Worm (Caenorhabditis elegans): ENCODE data around the gene F53B3.3.

Gene F53B3.3

DNA sequence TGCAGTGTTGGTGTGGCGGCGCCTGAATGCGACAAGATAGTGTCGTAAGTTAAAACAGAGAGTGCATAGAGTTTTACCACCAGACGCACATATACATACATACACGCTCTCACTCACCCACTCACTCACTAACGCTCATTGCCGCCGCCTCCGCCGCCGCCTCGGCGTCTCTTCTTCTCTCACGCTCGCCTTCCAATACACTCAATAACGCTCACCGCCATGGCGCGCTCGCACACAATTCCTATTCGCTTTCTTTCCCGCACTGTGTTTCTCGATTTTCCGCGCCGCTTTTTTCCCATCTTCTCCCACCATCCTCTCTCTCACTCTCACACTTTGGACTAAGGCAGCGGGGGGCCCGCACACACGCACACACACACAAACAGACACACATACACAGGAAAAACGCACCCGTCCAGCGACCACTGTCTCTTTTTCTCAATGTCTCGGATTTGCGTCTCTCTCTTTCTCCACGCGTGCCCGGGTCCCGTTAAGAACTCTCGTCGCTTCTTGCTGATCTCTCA is 18.5 kb downstream of the F53B3.3 start, which contains the start of gene kin-29 (continued):
- no peak for TF ChIP-seq ceh-58 (GFP tag; IDR thresholded peaks at IDR 0.05)
- TF ChIP-seq zfh-2 (GFP tag; conservative IDR thresholded peaks at IDR 0.05) = peak; percentile 98
- TF ChIP-seq ceh-100 (GFP tag; IDR thresholded peaks at IDR 0.05) = no peak
- TF ChIP-seq C17E4.6 (GFP tag; IDR thresholded peaks at IDR 0.05) = 0 out of 2 replicates have a peak, but pooled peaks have one; percentile 14
- no peak for TF ChIP-seq Y53F4B.3 (GFP tag; IDR thresholded peaks at IDR 0.05)
- TF ChIP-seq athp-1 (tag; optimal IDR thresholded peaks at IDR 0.05) = no peak
- peak; percentile 85 for TF ChIP-seq B0336.3 (GFP tag; IDR thresholded peaks at IDR 0.05)
- no peak for TF ChIP-seq dpl-1 (GFP tag; optimal IDR thresholded peaks at IDR 0.05)
- peak; percentile 40 for TF ChIP-seq B0035.1 (tag; optimal IDR thresholded peaks at IDR 0.05)
- TF ChIP-seq ekl-4 (GFP tag; IDR thresholded peaks at IDR 0.05) = peak; percentile 43; the same call in 1 of the 2 replicates
- no peak for TF ChIP-seq Y95B8A.8 (GFP tag; IDR thresholded peaks at IDR 0.05)
- no peak for TF ChIP-seq attf-6 (GFP tag; IDR thresholded peaks at IDR 0.05)
- TF ChIP-seq F10E7.11 (tag; optimal IDR thresholded peaks at IDR 0.05) = no peak
- TF ChIP-seq tlf-1 (GFP tag; optimal IDR thresholded peaks at IDR 0.05) = peak; percentile 22
- no peak for TF ChIP-seq attf-3 (GFP tag; conservative IDR thresholded peaks at IDR 0.05)
- TF ChIP-seq ets-4 (GFP tag; optimal IDR thresholded peaks at IDR 0.05) = peak; percentile 7
- TF ChIP-seq gei-17 (GFP tag; optimal IDR thresholded peaks at IDR 0.05) = peak; percentile 82
- TF ChIP-seq hrde-1 (tag; optimal IDR thresholded peaks at IDR 0.05; ENCODE audit: borderline replicate concordance) = no peak
- TF ChIP-seq cebp-2 (GFP tag; IDR thresholded peaks at IDR 0.05) = no peak
- TF ChIP-seq F33H1.4 (GFP tag; IDR thresholded peaks at IDR 0.05) = no peak
- no peak for TF ChIP-seq bed-1 (GFP tag; IDR thresholded peaks at IDR 0.05)
- no peak for TF ChIP-seq snpc-3.4 (tag; optimal IDR thresholded peaks at IDR 0.05)
- no peak for TF ChIP-seq rpc-1 (optimal IDR thresholded peaks at IDR 0.05)
- no peak for TF ChIP-seq rpc-1 (tag; optimal IDR thresholded peaks at IDR 0.05)
- no peak for TF ChIP-seq unc-62 (GFP tag; optimal IDR thresholded peaks at IDR 0.05)
- no peak for TF ChIP-seq F37B4.10 (GFP tag; IDR thresholded peaks at IDR 0.05)
- peak; percentile 64 for TF ChIP-seq repo-1 (tag; optimal IDR thresholded peaks at IDR 0.05)
- no peak; the same call in 1 of the 2 replicates for TF ChIP-seq ceh-91 (GFP tag; IDR thresholded peaks at IDR 0.05)
- no peak for TF ChIP-seq madf-3 (GFP tag; IDR thresholded peaks at IDR 0.05)
- peak; percentile 6 for TF ChIP-seq ztf-22 (GFP tag; optimal IDR thresholded peaks at IDR 0.05)
- no peak for TF ChIP-seq K11D2.4 (GFP tag; IDR thresholded peaks at IDR 0.05)
- TF ChIP-seq sea-2 (GFP tag; IDR thresholded peaks at IDR 0.05) = no peak
- TF ChIP-seq ztf-18 (tag; optimal IDR thresholded peaks at IDR 0.05) = peak; percentile 59
- no peak for TF ChIP-seq nhr-179 (tag; optimal IDR thresholded peaks at IDR 0.05)
- TF ChIP-seq cebp-1 (GFP tag; IDR thresholded peaks at IDR 0.05) = peak; percentile 49; the same call in 1 of the 2 replicates
- peak; percentile 90 for TF ChIP-seq cebp-1 (tag; optimal IDR thresholded peaks at IDR 0.05)
- no peak for TF ChIP-seq snpc-1.1 (tag; optimal IDR thresholded peaks at IDR 0.05; ENCODE audit: insufficient read depth)
- TF ChIP-seq lsl-1 (GFP tag; optimal IDR thresholded peaks at IDR 0.05) = peak; percentile 9
- no peak for TF ChIP-seq ceh-40 (GFP tag; IDR thresholded peaks at IDR 0.05)
- TF ChIP-seq mel-28 (tag; optimal IDR thresholded peaks at IDR 0.05; ENCODE audit: borderline replicate concordance) = no peak
- no peak for TF ChIP-seq hsf-1 (GFP tag; IDR thresholded peaks at IDR 0.05)
- peak in 1 of 3 experiments; percentile 68 for TF ChIP-seq lin-35 (GFP tag; optimal IDR thresholded peaks at IDR 0.05)
- no peak for TF ChIP-seq lag-1 (GFP tag; IDR thresholded peaks at IDR 0.05)
- peak; percentile 37 to 55 for TF ChIP-seq let-607 (tag; optimal IDR thresholded peaks at IDR 0.05)
- TF ChIP-seq ztf-3 (GFP tag; optimal IDR thresholded peaks at IDR 0.05) = peak; percentile 59
- no peak for TF ChIP-seq lsy-27 (tag; optimal IDR thresholded peaks at IDR 0.05; ENCODE audit: borderline replicate concordance, insufficient read depth)
- TF ChIP-seq attf-5 (GFP tag; optimal IDR thresholded peaks at IDR 0.05) = peak; percentile 85
- no peak for TF ChIP-seq F49E8.2 (tag; optimal IDR thresholded peaks at IDR 0.05; ENCODE audit: insufficient read depth)

Measured in whole organism, young adult.